Fruit fly (Drosophila melanogaster): Measurements from ENCODE around the gene Tango4.

Gene Tango4

DNA sequence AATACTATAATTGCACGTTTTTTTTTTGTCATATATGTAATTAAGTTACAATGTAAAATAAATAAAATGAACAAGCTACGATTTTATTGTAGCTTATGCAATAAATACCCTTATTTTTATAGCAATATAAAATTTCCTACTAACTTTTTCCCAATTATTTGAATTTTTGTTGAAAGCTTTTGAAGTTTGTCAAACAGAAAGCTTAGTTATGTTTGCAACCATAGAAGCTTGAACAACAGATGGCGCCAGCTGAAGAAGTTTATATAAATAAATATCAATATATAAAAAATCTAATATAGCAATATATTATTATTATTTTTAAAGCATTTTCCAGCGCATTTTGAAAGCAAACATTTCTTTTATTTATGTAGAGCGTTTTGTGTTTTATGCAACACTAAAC lies 14.3 kb downstream of the Tango4 start (continued):
- TF ChIP-seq wek (GFP tag; optimal IDR thresholded peaks at IDR 0.05) (no peak), pita (GFP tag; optimal IDR thresholded peaks at IDR 0.05) (peak; percentile 17), pb (GFP tag; optimal IDR thresholded peaks at IDR 0.05) (no peak), CG2889 (GFP tag; IDR thresholded peaks at IDR 0.05) (no peak), zen (tag; optimal IDR thresholded peaks at IDR 0.05) (no peak), CHES-1-like (GFP tag; optimal IDR thresholded peaks at IDR 0.05) (no peak), gem (tag; optimal IDR thresholded peaks at IDR 0.05) (peak; percentile 11), Aef1 (GFP tag; IDR thresholded peaks at IDR 0.05) (no peak), crol (GFP tag; IDR thresholded peaks at IDR 0.05) (no peak), CG10654 (GFP tag; optimal IDR thresholded peaks at IDR 0.05) (no peak), CG18011 (GFP tag; optimal IDR thresholded peaks at IDR 0.05) (no peak), h (optimal IDR thresholded peaks at IDR 0.05) (no peak), gro (GFP tag; optimal IDR thresholded peaks at IDR 0.05) (no peak), CG15269 (tag; optimal IDR thresholded peaks at IDR 0.05) (no peak), stwl (tag; optimal IDR thresholded peaks at IDR 0.05) (peak; percentile 2), da (GFP tag; optimal IDR thresholded peaks at IDR 0.05) (no peak)

DNA sequence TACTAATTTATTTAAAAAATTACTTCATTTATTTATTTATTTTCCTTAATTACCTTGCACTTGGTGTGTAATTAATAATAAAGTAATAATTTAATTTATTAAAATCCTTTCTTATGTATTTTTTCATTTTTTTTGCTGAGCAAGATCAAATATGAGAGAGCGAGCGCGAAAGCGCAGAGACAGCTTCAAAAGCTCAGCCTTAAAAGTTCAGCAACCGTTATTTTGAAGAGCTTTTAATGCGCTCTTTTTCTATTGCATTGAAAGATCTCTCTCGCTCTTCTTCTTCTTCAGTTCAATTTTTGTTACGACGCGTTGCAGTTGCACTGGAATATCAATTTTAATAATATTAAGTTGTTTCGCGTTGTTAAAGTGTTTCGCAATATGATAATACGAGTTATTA lies 22.5 kb downstream of the Tango4 start, which contains the start of gene Ten-a:
Gene Ten-a (plus strand): TSS at position 301 of the 400 bp plus-strand sequence.
- no peak for TF ChIP-seq psq (GFP tag; optimal IDR thresholded peaks at IDR 0.05)
- TF ChIP-seq seq (GFP tag; IDR thresholded peaks at IDR 0.05): no peak
- TF ChIP-seq CG5180 (GFP tag; optimal IDR thresholded peaks at IDR 0.05): peak; percentile 27
- no peak for TF ChIP-seq maf-S (GFP tag; optimal IDR thresholded peaks at IDR 0.05)
- TF ChIP-seq sc (optimal IDR thresholded peaks at IDR 0.05): no peak
- no peak for TF ChIP-seq sc (GFP tag; optimal IDR thresholded peaks at IDR 0.05)
- no peak for TF ChIP-seq CG7839 (tag; optimal IDR thresholded peaks at IDR 0.05)
- TF ChIP-seq schlank (tag; optimal IDR thresholded peaks at IDR 0.05): no peak
- peak in 1 of 2 experiments; percentile 12 for TF ChIP-seq Trl (optimal IDR thresholded peaks at IDR 0.05)
- TF ChIP-seq Trl (GFP tag; optimal IDR thresholded peaks at IDR 0.05): no peak
- TF ChIP-seq sisA (GFP tag; IDR thresholded peaks at IDR 0.05): no peak
- TF ChIP-seq stc (GFP tag; IDR thresholded peaks at IDR 0.05): no peak
- no peak for TF ChIP-seq CG12219 (GFP tag; optimal IDR thresholded peaks at IDR 0.05)

dm6 chrX:12050292-12050691 lies 29.4 kb downstream of the Tango4 start:
- TF ChIP-seq Hr39 (optimal IDR thresholded peaks at IDR 0.05): peak; percentile 75
- peak; percentile 50 for TF ChIP-seq scrt (GFP tag; optimal IDR thresholded peaks at IDR 0.05)
- no peak for TF ChIP-seq CG10209 (GFP tag; optimal IDR thresholded peaks at IDR 0.05)
- no peak for TF ChIP-seq Ets97D (GFP tag; optimal IDR thresholded peaks at IDR 0.05)
- no peak for TF ChIP-seq CG9817 (tag; optimal IDR thresholded peaks at IDR 0.05)
- TF ChIP-seq CG4730 (GFP tag; IDR thresholded peaks at IDR 0.05): no peak

DNA sequence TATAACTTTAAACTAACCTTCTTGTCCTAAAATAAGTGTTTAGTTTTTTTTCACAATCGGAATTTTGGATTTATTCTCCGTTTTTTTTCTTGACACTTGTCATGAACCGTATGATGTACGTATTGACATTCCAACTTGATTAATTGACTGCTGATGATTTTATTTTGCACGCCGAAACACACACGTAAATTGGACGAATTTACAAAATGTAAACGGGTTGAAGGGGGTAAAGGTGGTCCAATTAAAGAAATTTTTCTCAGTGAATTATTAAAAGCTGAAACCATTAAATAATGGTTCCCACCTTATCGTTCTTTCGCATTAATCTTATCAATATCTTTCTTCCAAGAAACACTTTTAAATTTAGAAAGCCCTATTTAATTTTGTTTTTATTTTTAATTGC lies 35.7 kb downstream of the Tango4 start, which contains the start of gene Uch-L5R:
Gene Uch-L5R (minus strand): TSS at position 101 of the 400 bp plus-strand sequence.
- no peak for TF ChIP-seq CG1832 (GFP tag; optimal IDR thresholded peaks at IDR 0.05)
- TF ChIP-seq tgo (GFP tag; IDR thresholded peaks at IDR 0.05): no peak
- no peak for TF ChIP-seq CG43689 (GFP tag; IDR thresholded peaks at IDR 0.05)
- TF ChIP-seq eyg (GFP tag; optimal IDR thresholded peaks at IDR 0.05): no peak
- no peak for TF ChIP-seq mam (GFP tag; optimal IDR thresholded peaks at IDR 0.05)
- TF ChIP-seq CG13624 (GFP tag; optimal IDR thresholded peaks at IDR 0.05): no peak
- no peak for TF ChIP-seq kay (GFP tag; optimal IDR thresholded peaks at IDR 0.05)
- no peak for TF ChIP-seq CG4707 (GFP tag; optimal IDR thresholded peaks at IDR 0.05)
- TF ChIP-seq sim (GFP tag; IDR thresholded peaks at IDR 0.05): no peak
- TF ChIP-seq fu2 (GFP tag; optimal IDR thresholded peaks at IDR 0.05): no peak
- no peak for TF ChIP-seq Hey (tag; optimal IDR thresholded peaks at IDR 0.05)
- no peak for TF ChIP-seq E2f2 (GFP tag; IDR thresholded peaks at IDR 0.05)
- TF ChIP-seq CG17385 (GFP tag; optimal IDR thresholded peaks at IDR 0.05): no peak
- no peak for TF ChIP-seq CG33213 (GFP tag; optimal IDR thresholded peaks at IDR 0.05)
- no peak for TF ChIP-seq CG16779 (GFP tag; IDR thresholded peaks at IDR 0.05)
- no peak for TF ChIP-seq Ssrp (tag; optimal IDR thresholded peaks at IDR 0.05)
- no peak for TF ChIP-seq CG11456 (GFP tag; IDR thresholded peaks at IDR 0.05)

All from whole organism, embryonic.